Fruit fly (Drosophila melanogaster): ENCODE results near the gene NFAT.
A peak's percentile ranks its signal among the peaks of the same experiment; 100 is the strongest.

Gene NFAT

DNA sequence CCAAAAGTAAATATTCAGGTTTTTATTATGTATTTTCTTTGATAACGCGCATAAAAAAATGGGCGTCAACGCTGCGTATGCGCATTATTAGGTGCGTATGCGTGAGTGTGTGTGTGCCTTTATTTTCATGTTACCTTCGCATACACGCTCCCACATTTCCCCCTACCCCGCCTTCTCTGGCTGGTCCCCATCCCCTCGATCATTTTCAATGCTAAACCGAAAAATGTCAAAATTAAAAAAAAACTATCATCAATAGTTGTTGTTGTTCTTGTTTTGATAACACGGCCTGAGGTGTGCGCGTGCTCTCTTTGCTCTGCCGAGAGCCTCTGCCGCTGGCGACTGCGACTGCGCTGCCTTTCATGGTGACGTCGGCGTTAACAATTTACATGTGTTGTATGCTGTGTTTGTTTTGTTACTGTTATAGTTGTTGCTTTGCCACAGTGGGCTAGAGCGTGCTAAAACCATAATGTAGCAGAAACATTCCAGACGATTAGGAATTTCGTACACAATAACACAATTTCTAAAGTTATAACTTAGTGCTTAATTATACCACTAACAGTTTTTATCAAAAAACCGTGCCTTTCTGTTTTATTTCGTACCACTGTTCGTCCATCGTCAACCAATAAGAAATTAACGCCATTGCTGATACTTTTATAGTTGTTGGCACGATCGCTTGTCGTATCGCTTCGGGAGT lies 15.6 kb downstream of the NFAT start:
- peak; percentile 95 for TF ChIP-seq Hr96 (GFP tag; optimal IDR thresholded peaks at IDR 0.05)
- TF ChIP-seq CG5204 (GFP tag; optimal IDR thresholded peaks at IDR 0.05) = peak; percentile 92
- TF ChIP-seq CG33017 (tag; optimal IDR thresholded peaks at IDR 0.05) = peak; percentile 93
- TF ChIP-seq CG1620 (GFP tag; optimal IDR thresholded peaks at IDR 0.05) = peak; percentile 94
- TF ChIP-seq toe (GFP tag; optimal IDR thresholded peaks at IDR 0.05) = peak; percentile 84
- TF ChIP-seq cnc (optimal IDR thresholded peaks at IDR 0.05) = no peak
- peak; percentile 98 for TF ChIP-seq CG7101 (tag; optimal IDR thresholded peaks at IDR 0.05)
- peak; percentile 85 for TF ChIP-seq kay (GFP tag; ENCODE audit: borderline replicate concordance)
- TF ChIP-seq CG14711 (tag; optimal IDR thresholded peaks at IDR 0.05) = peak; percentile 95
- peak; percentile 89 for TF ChIP-seq pad (GFP tag; optimal IDR thresholded peaks at IDR 0.05)
- TF ChIP-seq Mnt (GFP tag; optimal IDR thresholded peaks at IDR 0.05) = peak; percentile 95
- peak; percentile 90 for TF ChIP-seq cic (GFP tag; optimal IDR thresholded peaks at IDR 0.05)
- peak; percentile 91 for TF ChIP-seq tj (GFP tag; optimal IDR thresholded peaks at IDR 0.05)
- peak; percentile 80 for TF ChIP-seq Clk (GFP tag; optimal IDR thresholded peaks at IDR 0.05)
- TF ChIP-seq CG7045 (GFP tag; optimal IDR thresholded peaks at IDR 0.05) = peak; percentile 88
- TF ChIP-seq CG11617 (GFP tag; optimal IDR thresholded peaks at IDR 0.05) = peak; percentile 95
- peak; percentile 96 for TF ChIP-seq Crg-1 (GFP tag; optimal IDR thresholded peaks at IDR 0.05)
- TF ChIP-seq bab1 (GFP tag; optimal IDR thresholded peaks at IDR 0.05) = peak; percentile 97
- peak; percentile 94 for TF ChIP-seq CG12768 (GFP tag; optimal IDR thresholded peaks at IDR 0.05)
- TF ChIP-seq ovo (GFP tag; optimal IDR thresholded peaks at IDR 0.05) = peak; percentile 77

DNA sequence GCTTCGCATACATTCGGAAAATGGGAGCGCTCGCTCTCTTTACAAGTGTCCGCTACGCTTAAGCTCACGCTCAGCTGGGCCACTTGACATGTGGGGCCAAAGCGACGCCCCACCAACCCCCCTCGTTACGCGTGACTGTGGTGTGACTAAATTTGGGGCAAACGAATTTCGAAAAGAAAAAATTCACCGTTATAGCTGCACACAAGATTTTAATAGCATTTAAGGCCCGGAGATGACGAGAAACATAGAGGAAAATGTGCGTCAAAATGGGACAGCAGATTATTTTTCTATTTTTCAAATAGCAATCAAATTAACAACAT lies 16.1 kb downstream of the NFAT start:
- TF ChIP-seq cic (GFP tag; optimal IDR thresholded peaks at IDR 0.05) = no peak
- peak; percentile 58 for TF ChIP-seq pad (GFP tag; optimal IDR thresholded peaks at IDR 0.05)
- peak; percentile 60 for TF ChIP-seq ovo (GFP tag; optimal IDR thresholded peaks at IDR 0.05)

DNA sequence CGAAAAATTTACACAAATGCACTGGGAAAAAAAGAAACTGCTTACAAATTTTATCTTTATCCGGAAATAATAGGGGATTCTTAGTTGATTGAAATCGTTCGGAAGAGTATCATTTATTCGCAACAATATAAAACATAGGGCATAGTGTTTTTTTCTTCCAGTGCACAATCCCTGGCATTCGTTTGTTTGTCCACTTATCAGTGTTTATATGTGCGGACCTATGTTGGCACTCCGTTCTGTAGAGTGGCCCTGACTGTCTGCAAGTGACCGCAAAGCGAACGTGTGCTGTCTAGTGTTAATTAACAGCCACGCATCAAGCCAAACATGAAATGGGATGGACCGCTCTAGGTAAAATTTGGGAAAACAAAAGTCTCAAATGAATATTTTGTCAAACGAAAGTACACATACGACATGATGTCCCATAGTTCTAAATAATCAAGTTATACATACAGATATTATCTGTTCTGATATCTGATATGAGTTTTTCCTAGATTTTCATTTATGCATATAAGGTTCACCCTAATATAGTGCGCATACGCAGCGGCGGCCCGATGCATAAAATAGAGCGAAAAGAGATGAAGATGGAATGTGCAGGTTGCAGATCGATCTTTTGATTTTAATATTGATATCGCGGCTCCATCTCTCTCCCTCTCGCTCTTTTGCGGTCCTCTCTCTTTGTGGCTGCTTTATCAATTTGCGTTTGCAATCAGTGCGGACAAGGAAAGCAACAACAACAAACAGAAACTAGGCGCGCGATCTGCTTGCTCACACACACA lies 16.8 kb downstream of the NFAT start:
- TF ChIP-seq CG7045 (GFP tag; optimal IDR thresholded peaks at IDR 0.05) = peak; percentile 42
- TF ChIP-seq ovo (GFP tag; optimal IDR thresholded peaks at IDR 0.05) = no peak
- peak; percentile 85 for TF ChIP-seq CG7101 (tag; optimal IDR thresholded peaks at IDR 0.05)
- TF ChIP-seq Crg-1 (GFP tag; optimal IDR thresholded peaks at IDR 0.05) = peak; percentile 17
- TF ChIP-seq CG5204 (GFP tag; optimal IDR thresholded peaks at IDR 0.05) = peak; percentile 69
- no peak for TF ChIP-seq pad (GFP tag; optimal IDR thresholded peaks at IDR 0.05)
- peak; percentile 81 for TF ChIP-seq bab1 (GFP tag; optimal IDR thresholded peaks at IDR 0.05)
- peak; percentile 28 for TF ChIP-seq kay (GFP tag; ENCODE audit: borderline replicate concordance)
- peak; percentile 67 for TF ChIP-seq CG1620 (GFP tag; optimal IDR thresholded peaks at IDR 0.05)
- peak; percentile 42 for TF ChIP-seq tj (GFP tag; optimal IDR thresholded peaks at IDR 0.05)
- peak; percentile 16 for TF ChIP-seq toe (GFP tag; optimal IDR thresholded peaks at IDR 0.05)
- TF ChIP-seq CG14711 (tag; optimal IDR thresholded peaks at IDR 0.05) = peak; percentile 66
- TF ChIP-seq cic (GFP tag; optimal IDR thresholded peaks at IDR 0.05) = no peak
- TF ChIP-seq Clk (GFP tag; optimal IDR thresholded peaks at IDR 0.05) = no peak
- peak; percentile 79 for TF ChIP-seq Hr96 (GFP tag; optimal IDR thresholded peaks at IDR 0.05)
- TF ChIP-seq cnc (optimal IDR thresholded peaks at IDR 0.05) = no peak
- peak; percentile 63 for TF ChIP-seq CG33017 (tag; optimal IDR thresholded peaks at IDR 0.05)
- TF ChIP-seq CG11617 (GFP tag; optimal IDR thresholded peaks at IDR 0.05) = peak; percentile 81
- no peak for TF ChIP-seq CG12768 (GFP tag; optimal IDR thresholded peaks at IDR 0.05)
- TF ChIP-seq Mnt (GFP tag; optimal IDR thresholded peaks at IDR 0.05) = no peak

DNA sequence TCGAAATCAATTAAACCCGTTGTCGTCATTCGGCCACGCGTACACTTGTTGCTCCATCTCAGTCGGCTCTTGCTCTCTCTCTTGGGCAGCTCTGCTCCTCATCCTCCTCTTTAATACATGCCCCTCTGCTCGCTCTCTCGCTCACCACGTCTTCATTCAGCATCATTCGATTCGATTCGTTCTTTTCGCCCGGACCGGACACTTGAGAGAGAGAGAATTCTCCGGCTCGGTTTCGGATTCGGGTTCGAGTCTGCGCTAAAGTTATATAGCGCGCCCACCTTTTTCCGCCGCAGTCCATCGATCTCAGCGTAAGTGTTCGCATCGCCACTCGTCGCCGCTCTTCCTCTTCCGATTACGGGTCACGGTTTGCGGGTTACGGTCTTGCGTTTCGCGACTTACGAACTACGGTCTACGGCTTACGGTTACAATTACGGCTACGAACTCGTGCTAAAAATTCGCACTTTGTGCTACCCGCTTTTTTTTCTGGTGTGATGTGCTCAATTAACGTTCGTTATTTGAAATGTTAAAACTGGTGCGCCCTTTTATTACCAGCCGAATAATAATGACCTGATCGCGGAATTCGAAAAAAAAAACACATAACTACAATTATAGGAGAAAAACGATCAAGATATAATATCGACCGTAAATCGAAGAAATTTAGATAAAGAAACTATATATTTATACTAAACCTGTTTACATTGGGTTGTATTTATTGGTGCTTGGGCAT lies 17.5 kb downstream of the NFAT start:
- no peak for TF ChIP-seq Clk (GFP tag; optimal IDR thresholded peaks at IDR 0.05)
- no peak for TF ChIP-seq CG5204 (GFP tag; optimal IDR thresholded peaks at IDR 0.05)
- TF ChIP-seq Crg-1 (GFP tag; optimal IDR thresholded peaks at IDR 0.05) = no peak
- no peak for TF ChIP-seq Hr96 (GFP tag; optimal IDR thresholded peaks at IDR 0.05)
- TF ChIP-seq tj (GFP tag; optimal IDR thresholded peaks at IDR 0.05) = no peak
- no peak for TF ChIP-seq CG7045 (GFP tag; optimal IDR thresholded peaks at IDR 0.05)
- TF ChIP-seq CG11617 (GFP tag; optimal IDR thresholded peaks at IDR 0.05) = no peak
- TF ChIP-seq CG7101 (tag; optimal IDR thresholded peaks at IDR 0.05) = peak; percentile 16
- peak; percentile 32 for TF ChIP-seq CG1620 (GFP tag; optimal IDR thresholded peaks at IDR 0.05)
- TF ChIP-seq CG14711 (tag; optimal IDR thresholded peaks at IDR 0.05) = no peak
- no peak for TF ChIP-seq cnc (optimal IDR thresholded peaks at IDR 0.05)
- no peak for TF ChIP-seq CG33017 (tag; optimal IDR thresholded peaks at IDR 0.05)
- TF ChIP-seq cic (GFP tag; optimal IDR thresholded peaks at IDR 0.05) = no peak
- no peak for TF ChIP-seq ovo (GFP tag; optimal IDR thresholded peaks at IDR 0.05)
- no peak for TF ChIP-seq toe (GFP tag; optimal IDR thresholded peaks at IDR 0.05)
- peak; percentile 48 for TF ChIP-seq CG12768 (GFP tag; optimal IDR thresholded peaks at IDR 0.05)
- peak; percentile 38 for TF ChIP-seq pad (GFP tag; optimal IDR thresholded peaks at IDR 0.05)
- peak; percentile 37 for TF ChIP-seq Mnt (GFP tag; optimal IDR thresholded peaks at IDR 0.05)
- peak; percentile 40 for TF ChIP-seq bab1 (GFP tag; optimal IDR thresholded peaks at IDR 0.05)
- TF ChIP-seq kay (GFP tag; ENCODE audit: borderline replicate concordance) = no peak

DNA sequence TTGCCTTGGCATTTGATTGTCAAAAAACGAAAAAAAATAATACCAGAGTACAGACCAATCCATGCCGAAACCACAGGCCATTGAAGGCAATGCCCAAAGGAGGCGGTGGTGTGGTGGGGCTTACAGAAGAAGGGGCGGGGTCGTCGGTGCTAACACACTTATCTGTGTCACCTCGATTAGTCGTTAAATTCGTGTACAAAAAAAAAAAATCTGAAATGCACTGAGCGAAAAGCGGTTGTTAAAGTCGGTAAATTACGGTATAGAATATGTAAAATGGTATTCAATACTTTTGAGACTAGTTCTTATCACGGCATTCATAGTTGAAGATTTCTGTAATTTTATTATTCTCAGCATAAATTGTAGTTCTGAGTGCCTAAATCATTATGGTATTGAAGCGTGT lies 19.4 kb downstream of the NFAT start:
- TF ChIP-seq CG14711 (tag; optimal IDR thresholded peaks at IDR 0.05) (no peak), cic (GFP tag; optimal IDR thresholded peaks at IDR 0.05) (no peak), CG7045 (GFP tag; optimal IDR thresholded peaks at IDR 0.05) (no peak), kay (GFP tag; ENCODE audit: borderline replicate concordance) (no peak), Crg-1 (GFP tag; optimal IDR thresholded peaks at IDR 0.05) (no peak), CG11617 (GFP tag; optimal IDR thresholded peaks at IDR 0.05) (no peak), CG5204 (GFP tag; optimal IDR thresholded peaks at IDR 0.05) (no peak), toe (GFP tag; optimal IDR thresholded peaks at IDR 0.05) (no peak), tj (GFP tag; optimal IDR thresholded peaks at IDR 0.05) (no peak), Hr96 (GFP tag; optimal IDR thresholded peaks at IDR 0.05) (no peak), pad (GFP tag; optimal IDR thresholded peaks at IDR 0.05) (no peak), CG33017 (tag; optimal IDR thresholded peaks at IDR 0.05) (no peak), CG7101 (tag; optimal IDR thresholded peaks at IDR 0.05) (no peak), cnc (optimal IDR thresholded peaks at IDR 0.05) (no peak), bab1 (GFP tag; optimal IDR thresholded peaks at IDR 0.05) (no peak), Mnt (GFP tag; optimal IDR thresholded peaks at IDR 0.05) (no peak), CG12768 (GFP tag; optimal IDR thresholded peaks at IDR 0.05) (no peak), Clk (GFP tag; optimal IDR thresholded peaks at IDR 0.05) (no peak)

Data from whole organism, adult.